Fruit fly (Drosophila melanogaster): ENCODE measurements around the gene capt.

capt gene

dm6 chr2L:1118149-1118548, 39.9 kb downstream of the capt start (continued):
- TF ChIP-seq run (tag; optimal IDR thresholded peaks at IDR 0.05) (no peak), ewg (GFP tag; optimal IDR thresholded peaks at IDR 0.05) (peak; percentile 21), CG7556 (GFP tag; optimal IDR thresholded peaks at IDR 0.05) (no peak), gfzf (GFP tag; optimal IDR thresholded peaks at IDR 0.05) (peak; percentile 11), CG34422 (GFP tag; IDR thresholded peaks at IDR 0.05) (0 out of 3 replicates have a peak, but pooled peaks have one; percentile 21)

DNA sequence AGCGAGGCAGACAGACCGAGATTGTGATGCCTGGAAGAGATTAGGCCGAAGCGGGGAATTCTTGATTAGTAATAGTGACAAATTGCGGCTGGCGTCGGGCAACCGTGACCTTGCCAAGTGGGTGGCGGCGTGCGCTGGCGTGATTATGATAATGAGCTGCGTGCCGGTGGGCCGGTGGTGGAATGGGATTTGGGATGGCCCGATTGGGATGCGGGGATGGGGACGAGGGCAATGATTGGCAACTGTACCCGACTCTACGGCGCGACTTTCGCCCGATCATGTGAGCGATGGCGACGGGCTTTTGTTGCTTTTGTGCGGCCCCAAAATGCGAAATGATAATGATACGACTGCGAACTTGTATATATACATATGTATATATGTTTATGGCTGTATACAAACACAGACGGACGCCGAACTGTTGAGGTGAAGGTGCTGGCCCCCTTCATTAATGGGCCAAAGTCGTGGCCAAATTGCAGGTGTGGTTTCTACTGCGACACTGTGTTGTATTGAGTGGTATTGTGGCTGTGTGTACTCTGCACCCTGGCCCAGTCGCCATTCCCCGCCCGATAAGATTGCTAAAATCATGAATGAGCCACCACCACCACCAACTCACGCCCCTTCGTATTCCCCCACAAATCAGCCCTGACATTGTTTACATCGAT, 41.3 kb downstream of the capt start:
- peak; percentile 49 for TF ChIP-seq sens (GFP tag)
- TF ChIP-seq zf30C (GFP tag; optimal IDR thresholded peaks at IDR 0.05): no peak
- no peak for TF ChIP-seq Sry-δ (GFP tag; optimal IDR thresholded peaks at IDR 0.05)
- TF ChIP-seq CG2889 (GFP tag; IDR thresholded peaks at IDR 0.05): no peak
- peak; percentile 46 for TF ChIP-seq ftz-f1 (GFP tag; optimal IDR thresholded peaks at IDR 0.05)
- peak; percentile 22 for TF ChIP-seq nom (GFP tag; optimal IDR thresholded peaks at IDR 0.05)
- TF ChIP-seq CG17802 (tag; optimal IDR thresholded peaks at IDR 0.05): no peak
- TF ChIP-seq hb (GFP tag; IDR thresholded peaks at IDR 0.05; ENCODE audit: partially characterized antibody): 0 out of 3 replicates have a peak, but pooled peaks have one; percentile 5
- TF ChIP-seq CG10543 (GFP tag; optimal IDR thresholded peaks at IDR 0.05): peak; percentile 71
- no peak for TF ChIP-seq NC2α (GFP tag; optimal IDR thresholded peaks at IDR 0.05)
- no peak for TF ChIP-seq wor (GFP tag; IDR thresholded peaks at IDR 0.05)
- TF ChIP-seq CG30020 (tag; optimal IDR thresholded peaks at IDR 0.05): no peak
- TF ChIP-seq B-H2 (GFP tag; optimal IDR thresholded peaks at IDR 0.05): peak; percentile 18
- no peak for TF ChIP-seq seq (GFP tag; IDR thresholded peaks at IDR 0.05)
- peak; percentile 33 for TF ChIP-seq sug (tag; optimal IDR thresholded peaks at IDR 0.05)
- TF ChIP-seq CG4282 (GFP tag; optimal IDR thresholded peaks at IDR 0.05): no peak
- no peak for TF ChIP-seq CG30431 (GFP tag; optimal IDR thresholded peaks at IDR 0.05)
- peak; percentile 55 for TF ChIP-seq lab (GFP tag; optimal IDR thresholded peaks at IDR 0.05)
- TF ChIP-seq crol (GFP tag; IDR thresholded peaks at IDR 0.05): peak; percentile 34; the same call in 1 of the 2 replicates
- TF ChIP-seq lbe (GFP tag; optimal IDR thresholded peaks at IDR 0.05): peak; percentile 6
- TF ChIP-seq Hsf (GFP tag; optimal IDR thresholded peaks at IDR 0.05): no peak
- TF ChIP-seq nerfin-2 (GFP tag; IDR thresholded peaks at IDR 0.05; ENCODE audit: partially characterized antibody): no peak
- peak; percentile 25 for TF ChIP-seq CG3281 (GFP tag; optimal IDR thresholded peaks at IDR 0.05)
- TF ChIP-seq tin (GFP tag; optimal IDR thresholded peaks at IDR 0.05): no peak
- no peak for TF ChIP-seq Max (GFP tag; optimal IDR thresholded peaks at IDR 0.05)
- TF ChIP-seq inv (GFP tag; IDR thresholded peaks at IDR 0.05; ENCODE audit: partially characterized antibody): 0 out of 2 replicates have a peak, but pooled peaks have one; percentile 23
- TF ChIP-seq CG34376 (GFP tag; optimal IDR thresholded peaks at IDR 0.05): peak; percentile 45
- TF ChIP-seq CG9609 (GFP tag; optimal IDR thresholded peaks at IDR 0.05): no peak
- TF ChIP-seq gem (tag; optimal IDR thresholded peaks at IDR 0.05): no peak
- TF ChIP-seq jing (GFP tag; optimal IDR thresholded peaks at IDR 0.05): no peak
- peak; percentile 30 for TF ChIP-seq CG6765 (GFP tag; optimal IDR thresholded peaks at IDR 0.05)
- peak; percentile 77 for TF ChIP-seq CG7987 (GFP tag; optimal IDR thresholded peaks at IDR 0.05)
- peak; percentile 48; the same call in 1 of the 2 replicates for TF ChIP-seq GATAe (GFP tag; conservative IDR thresholded peaks at IDR 0.05)
- TF ChIP-seq H15 (GFP tag; IDR thresholded peaks at IDR 0.05): no peak
- no peak for TF ChIP-seq corto (GFP tag; optimal IDR thresholded peaks at IDR 0.05)
- 0 out of 4 replicates have a peak, but pooled peaks have one; percentile 4 for TF ChIP-seq chinmo (GFP tag; IDR thresholded peaks at IDR 0.05; ENCODE audit: partially characterized antibody)
- peak; percentile 74 for TF ChIP-seq cwo (GFP tag; optimal IDR thresholded peaks at IDR 0.05)
- TF ChIP-seq chn (GFP tag; optimal IDR thresholded peaks at IDR 0.05): no peak
- TF ChIP-seq ssp (GFP tag; IDR thresholded peaks at IDR 0.05): no peak
- TF ChIP-seq Xbp1 (GFP tag; optimal IDR thresholded peaks at IDR 0.05): no peak
- TF ChIP-seq CG7556 (GFP tag; optimal IDR thresholded peaks at IDR 0.05): no peak
- TF ChIP-seq gro (GFP tag; optimal IDR thresholded peaks at IDR 0.05): peak; percentile 6
- no peak for TF ChIP-seq C15 (GFP tag; IDR thresholded peaks at IDR 0.05)
